Worm (Caenorhabditis elegans) whole organism, L3 larva: ENCODE data around the gene pals-16.

ENCODE experiments used
- R02D3.7 ChIP-seq: fragments of 150-350 bp; optimal IDR thresholded peaks from 2 replicates; lab custom pipeline; 2014; ENCODE audit warnings: missing biosample characterization, missing genetic modification characterization
- ZK546.5 ChIP-seq: sonication (generic microtip); optimal IDR thresholded peaks from 2 replicates; lab custom pipeline; 2017; ENCODE audit warnings: missing biosample characterization, missing genetic modification characterization
- aly-2 ChIP-seq: fragments of 150-350 bp; optimal IDR thresholded peaks from 2 replicates; lab custom pipeline; 2014; ENCODE audit warnings: missing biosample characterization, missing genetic modification characterization
- ama-1 ChIP-seq: fragments of 150-350 bp; optimal IDR thresholded peaks from 2 replicates; lab custom pipeline; 2018
- ceh-16 ChIP-seq: sonication (generic microtip); optimal IDR thresholded peaks from 2 replicates; lab custom pipeline; 2017; ENCODE audit warnings: missing biosample characterization, missing genetic modification characterization
- ceh-28 ChIP-seq: fragments of 150-350 bp; optimal IDR thresholded peaks from 2 replicates; lab custom pipeline; 2014; ENCODE audit warnings: missing biosample characterization, missing genetic modification reagents, missing genetic modification characterization
- ceh-82 ChIP-seq: fragments of 150-350 bp; optimal IDR thresholded peaks from 2 replicates; lab custom pipeline; 2014; ENCODE audit warnings: missing biosample characterization, missing genetic modification characterization
- ceh-9 ChIP-seq: sonication (generic microtip); optimal IDR thresholded peaks from 2 replicates; lab custom pipeline; 2018; ENCODE audit warnings: missing biosample characterization, missing genetic modification characterization
- daf-12 ChIP-seq: fragments of 150-350 bp; optimal IDR thresholded peaks from 2 replicates; lab custom pipeline; 2014; ENCODE audit warnings: missing biosample characterization, missing genetic modification reagents, missing genetic modification characterization
- egl-27 ChIP-seq: sonication (generic microtip); optimal IDR thresholded peaks from 4 replicates; lab custom pipeline; 2017; ENCODE audit warnings: missing biosample characterization, missing genetic modification reagents, missing genetic modification characterization
- egl-5 ChIP-seq: fragments of 150-350 bp; optimal IDR thresholded peaks from 2 replicates; lab custom pipeline; 2017; ENCODE audit warnings: missing biosample characterization, missing genetic modification reagents, missing genetic modification characterization, inconsistent platforms
- elt-1 ChIP-seq: fragments of 150-350 bp; optimal IDR thresholded peaks from 2 replicates; lab custom pipeline; 2014; ENCODE audit warnings: missing biosample characterization, missing genetic modification characterization
- elt-2 ChIP-seq: sonication (generic microtip); optimal IDR thresholded peaks from 2 replicates; lab custom pipeline; 2016; ENCODE audit warnings: missing genetic modification reagents, mild to moderate bottlenecking, missing genetic modification characterization, missing compliant biosample characterization
- elt-3 ChIP-seq, 3 experiments: fragments of 150-350 bp in 1 of 3; sonication (generic microtip) in 2 of 3; optimal IDR thresholded peaks; 2 replicates in 2 of 3; 4 replicates in 1 of 3; lab custom pipeline; 2014 to 2017; ENCODE audit warnings: missing biosample characterization in 3 of 3, missing genetic modification characterization in 3 of 3
- eor-1 ChIP-seq, 2 experiments: fragments of 150-350 bp; optimal IDR thresholded peaks; 2 replicates each; lab custom pipeline; 2014 to 2018; ENCODE audit warnings: missing biosample characterization in 2 of 2, missing genetic modification characterization in 2 of 2
- fkh-10 ChIP-seq: sonication (generic microtip); optimal IDR thresholded peaks from 2 replicates; lab custom pipeline; 2017; ENCODE audit warnings: missing biosample characterization, missing genetic modification reagents, missing genetic modification characterization
- fkh-2 ChIP-seq: fragments of 150-350 bp; optimal IDR thresholded peaks from 2 replicates; lab custom pipeline; 2014; ENCODE audit warnings: missing biosample characterization, missing genetic modification reagents, missing genetic modification characterization
- fos-1 ChIP-seq: fragments of 150-350 bp; optimal IDR thresholded peaks from 2 replicates; lab custom pipeline; 2014; ENCODE audit warnings: missing biosample characterization, missing genetic modification characterization
- hmg-11 ChIP-seq: sonication (generic microtip); optimal IDR thresholded peaks from 2 replicates; lab custom pipeline; 2016; ENCODE audit warnings: missing genetic modification characterization, missing compliant biosample characterization
- jun-1 ChIP-seq: fragments of 150-350 bp; optimal IDR thresholded peaks from 2 replicates; lab custom pipeline; 2014; ENCODE audit warnings: missing biosample characterization, missing genetic modification reagents, missing genetic modification characterization
- lin-15B ChIP-seq: fragments of 150-350 bp; optimal IDR thresholded peaks from 2 replicates; lab custom pipeline; 2014; ENCODE audit warnings: missing biosample characterization, missing genetic modification characterization
- lin-39 ChIP-seq: fragments of 150-350 bp; optimal IDR thresholded peaks from 2 replicates; lab custom pipeline; 2018; ENCODE audit warnings: missing biosample characterization, missing genetic modification reagents, missing genetic modification characterization
- lsy-12 ChIP-seq: sonication (generic microtip); optimal IDR thresholded peaks from 2 replicates; lab custom pipeline; 2016; ENCODE audit warnings: mild to moderate bottlenecking, missing genetic modification characterization, missing compliant biosample characterization
- mdl-1 ChIP-seq: fragments of 150-350 bp; optimal IDR thresholded peaks from 2 replicates; lab custom pipeline; 2014; ENCODE audit warnings: missing biosample characterization, missing genetic modification characterization
- mml-1 ChIP-seq: fragments of 150-350 bp; sonication (generic microtip); optimal IDR thresholded peaks from 3 replicates; lab custom pipeline; 2014; ENCODE audit warnings: missing biosample characterization, missing genetic modification characterization
- nfya-1 ChIP-seq: sonication (generic microtip); optimal IDR thresholded peaks from 2 replicates; lab custom pipeline; 2017; ENCODE audit warnings: missing genetic modification characterization, mild to moderate bottlenecking, missing compliant biosample characterization, antibody characterized with exemption, moderate library complexity; ENCODE audit not compliant: insufficient read depth
- nhr-11 ChIP-seq: fragments of 150-350 bp; optimal IDR thresholded peaks from 2 replicates; lab custom pipeline; 2014; ENCODE audit warnings: missing biosample characterization, missing genetic modification characterization
- nhr-12 ChIP-seq: fragments of 150-350 bp; optimal IDR thresholded peaks from 2 replicates; lab custom pipeline; 2014; ENCODE audit warnings: missing biosample characterization, missing genetic modification characterization
- nhr-23 ChIP-seq: fragments of 150-350 bp; optimal IDR thresholded peaks from 2 replicates; lab custom pipeline; 2014; ENCODE audit warnings: missing biosample characterization, missing genetic modification reagents, missing genetic modification characterization
- nhr-237 ChIP-seq: fragments of 150-350 bp; optimal IDR thresholded peaks from 2 replicates; lab custom pipeline; 2014; ENCODE audit warnings: missing biosample characterization, missing genetic modification characterization
- nhr-25 ChIP-seq: sonication (generic microtip); optimal IDR thresholded peaks from 2 replicates; lab custom pipeline; 2017; ENCODE audit warnings: missing biosample characterization, missing genetic modification characterization
- nhr-28 ChIP-seq: fragments of 150-350 bp; optimal IDR thresholded peaks from 2 replicates; lab custom pipeline; 2014; ENCODE audit warnings: missing biosample characterization, missing genetic modification characterization
- nhr-43 ChIP-seq: sonication (generic microtip); optimal IDR thresholded peaks from 2 replicates; lab custom pipeline; 2016; ENCODE audit warnings: mild to moderate bottlenecking, missing genetic modification characterization, missing compliant biosample characterization; ENCODE audit not compliant: poor library complexity, severe bottlenecking
- nhr-67 ChIP-seq: fragments of 150-350 bp; optimal IDR thresholded peaks from 2 replicates; lab custom pipeline; 2014; ENCODE audit warnings: missing biosample characterization, missing genetic modification characterization
- nhr-76 ChIP-seq: fragments of 150-350 bp; sonication (generic microtip); optimal IDR thresholded peaks from 5 replicates; lab custom pipeline; 2014; ENCODE audit warnings: missing biosample characterization, missing genetic modification characterization
- nhr-77 ChIP-seq: fragments of 150-350 bp; optimal IDR thresholded peaks from 2 replicates; lab custom pipeline; 2014; ENCODE audit warnings: missing biosample characterization, missing genetic modification characterization
- pha-4 ChIP-seq: fragments of 150-350 bp; optimal IDR thresholded peaks from 2 replicates; lab custom pipeline; 2014; ENCODE audit warnings: missing biosample characterization, missing genetic modification reagents, missing genetic modification characterization
- pqm-1 ChIP-seq: fragments of 150-350 bp; optimal IDR thresholded peaks from 2 replicates; lab custom pipeline; 2017; ENCODE audit warnings: missing biosample characterization, missing genetic modification characterization, inconsistent platforms
- sea-2 ChIP-seq: fragments of 150-350 bp; sonication (generic microtip); optimal IDR thresholded peaks from 4 replicates; lab custom pipeline; 2014; ENCODE audit warnings: missing biosample characterization, missing genetic modification reagents, missing genetic modification characterization
- skn-1 ChIP-seq: fragments of 150-350 bp; optimal IDR thresholded peaks from 2 replicates; lab custom pipeline; 2014; ENCODE audit warnings: missing biosample characterization, missing genetic modification characterization
- snpc-4 ChIP-seq: fragments of 150-350 bp; optimal IDR thresholded peaks from 2 replicates; lab custom pipeline; 2014; ENCODE audit warnings: missing biosample characterization, missing genetic modification characterization
- tbx-2 ChIP-seq: sonication (generic microtip); optimal IDR thresholded peaks from 2 replicates; lab custom pipeline; 2016; ENCODE audit warnings: mild to moderate bottlenecking, missing genetic modification characterization, missing compliant biosample characterization
- unc-39 ChIP-seq: sonication (generic microtip); optimal IDR thresholded peaks from 4 replicates; lab custom pipeline; 2017; ENCODE audit warnings: missing biosample characterization, missing genetic modification characterization
- unc-62 ChIP-seq: fragments of 150-350 bp; sonication (generic microtip); optimal IDR thresholded peaks from 4 replicates; lab custom pipeline; 2014; ENCODE audit warnings: missing biosample characterization, missing genetic modification reagents, missing genetic modification characterization
- zag-1 ChIP-seq: fragments of 150-350 bp; optimal IDR thresholded peaks from 2 replicates; lab custom pipeline; 2014; ENCODE audit warnings: missing biosample characterization, missing genetic modification characterization
- ztf-11 ChIP-seq: fragments of 150-350 bp; optimal IDR thresholded peaks from 2 replicates; lab custom pipeline; 2014; ENCODE audit warnings: missing biosample characterization, missing genetic modification characterization
- ztf-4 ChIP-seq: fragments of 150-350 bp; optimal IDR thresholded peaks from 2 replicates; lab custom pipeline; 2014; ENCODE audit warnings: missing biosample characterization, missing genetic modification characterization

Gene pals-16

DNA sequence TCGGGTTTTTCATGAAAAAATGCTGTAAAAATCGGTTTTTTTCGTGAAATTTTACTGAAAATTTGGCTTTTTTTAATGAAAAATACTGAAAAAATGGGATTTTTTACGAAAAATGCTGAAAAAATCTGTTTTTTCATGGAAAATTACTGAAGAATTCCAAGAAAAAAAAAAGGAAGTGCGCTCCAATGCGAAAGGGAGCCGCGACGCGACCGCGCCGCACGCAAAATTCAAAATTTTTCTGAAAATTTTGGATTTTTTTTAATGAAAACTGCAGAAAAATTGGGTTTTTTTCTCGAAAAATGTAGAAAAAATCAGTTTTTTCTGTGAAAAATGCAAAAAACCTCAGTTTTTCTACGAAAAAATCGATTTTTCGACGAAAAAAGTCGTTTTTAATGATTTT is 16.8 kb downstream of the pals-16 start:
- no peak for TF ChIP-seq nhr-12 (tag; lab: Kevin White, UChicago)
- TF ChIP-seq ama-1: no peak
- TF ChIP-seq pha-4 (tag; lab: Kevin White, UChicago): no peak

DNA sequence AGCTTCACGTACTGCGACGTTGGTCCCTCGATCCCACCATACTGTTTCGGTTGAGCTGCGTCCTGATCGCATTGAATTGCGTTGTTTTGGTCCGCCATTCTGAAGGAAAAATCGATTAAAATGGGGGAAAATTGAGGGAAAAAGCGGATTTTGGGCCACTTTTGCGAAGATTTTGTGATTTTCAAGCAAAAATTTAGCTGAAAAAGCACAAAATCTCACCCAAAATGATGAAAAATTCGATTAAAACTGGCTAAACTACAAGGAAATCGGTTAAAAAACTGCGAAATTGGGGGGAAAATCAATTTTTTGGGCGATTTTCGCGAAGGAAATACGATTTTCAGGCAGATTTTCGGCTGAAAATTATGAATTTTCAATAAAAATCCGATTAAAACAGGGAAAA is 17.3 kb downstream of the pals-16 start, which contains the start of gene elc-1:
TSS of gene elc-1 (minus strand) at position 101 of the 400 bp plus-strand sequence.
- no peak for TF ChIP-seq R02D3.7 (tag; lab: Kevin White, UChicago)
- no peak for TF ChIP-seq tbx-2 (tag; lab: Kevin White, UChicago)
- TF ChIP-seq pqm-1 (tag; lab: Kevin White, UChicago): no peak
- no peak for TF ChIP-seq nhr-28
- TF ChIP-seq jun-1 (tag; lab: Kevin White, UChicago): no peak
- TF ChIP-seq nhr-11 (tag; lab: Kevin White, UChicago): no peak

- TF ChIP-seq R02D3.7 (tag; lab: Kevin White, UChicago): peak; percentile 59
- peak; percentile 42 for TF ChIP-seq ceh-16 (tag; lab: Kevin White, UChicago)
- TF ChIP-seq nhr-23 (tag; lab: Kevin White, UChicago): peak; percentile 91
- TF ChIP-seq fkh-2: no peak
- TF ChIP-seq pqm-1 (tag; lab: Kevin White, UChicago): no peak
- TF ChIP-seq zag-1: no peak
- TF ChIP-seq nhr-12 (tag; lab: Kevin White, UChicago): no peak
- no peak for TF ChIP-seq nhr-76
- peak; percentile 99 for TF ChIP-seq nfya-1
- TF ChIP-seq ZK546.5 (tag; lab: Kevin White, UChicago): peak; percentile 86
- no peak for TF ChIP-seq ztf-11 (tag; lab: Kevin White, UChicago)
- TF ChIP-seq lin-39 (tag; lab: Kevin White, UChicago): peak; percentile 98
- peak; percentile 71 for TF ChIP-seq egl-5 (tag; lab: Kevin White, UChicago)
- no peak for TF ChIP-seq unc-39 (tag; lab: Kevin White, UChicago)
- no peak for TF ChIP-seq nhr-77
- no peak for TF ChIP-seq eor-1 (tag; optimal IDR thresholded peaks at IDR 0.05; lab: Kevin White, UChicago)
- TF ChIP-seq nhr-11 (tag; lab: Kevin White, UChicago): peak; percentile 47
- no peak for TF ChIP-seq ceh-9 (tag; lab: Kevin White, UChicago)
- TF ChIP-seq aly-2 (tag; lab: Kevin White, UChicago): no peak
- peak; percentile 94 for TF ChIP-seq pha-4 (tag; lab: Kevin White, UChicago)
- TF ChIP-seq ama-1: peak; percentile 88
- peak; percentile 8 for TF ChIP-seq mdl-1
- TF ChIP-seq snpc-4 (tag; lab: Kevin White, UChicago): peak; percentile 86
- peak; percentile 90 for TF ChIP-seq lsy-12 (tag; lab: Kevin White, UChicago)
- no peak for TF ChIP-seq mml-1 (tag; lab: Kevin White, UChicago)
- TF ChIP-seq lin-15B (tag; lab: Kevin White, UChicago): peak; percentile 94
- TF ChIP-seq nhr-43 (tag; lab: Kevin White, UChicago): peak; percentile 60
- TF ChIP-seq jun-1 (tag; lab: Kevin White, UChicago): peak; percentile 73
- TF ChIP-seq elt-2: peak; percentile 81
- no peak for TF ChIP-seq nhr-28
- TF ChIP-seq fos-1 (tag; lab: Kevin White, UChicago): peak; percentile 66
- TF ChIP-seq sea-2 (GFP tag; lab: Kevin White, UChicago): no peak
- peak; percentile 30 for TF ChIP-seq skn-1 (tag; lab: Kevin White, UChicago)
- TF ChIP-seq ceh-82 (tag; lab: Kevin White, UChicago): peak; percentile 3
- no peak for TF ChIP-seq fkh-10 (GFP tag; lab: Kevin White, UChicago)
- TF ChIP-seq nhr-25 (tag; lab: Kevin White, UChicago): peak; percentile 94
- peak; percentile 82 for TF ChIP-seq ceh-28
- peak in 1 of 3 experiments; percentile 58 for TF ChIP-seq elt-3 (tag; optimal IDR thresholded peaks at IDR 0.05; lab: Kevin White, UChicago)
- TF ChIP-seq unc-62 (GFP tag; lab: Kevin White, UChicago): no peak
- no peak for TF ChIP-seq nhr-67 (tag; lab: Kevin White, UChicago)
- TF ChIP-seq egl-27: peak; percentile 31
- no peak for TF ChIP-seq nhr-237 (tag; lab: Kevin White, UChicago)
- no peak for TF ChIP-seq ztf-4 (tag; lab: Kevin White, UChicago)
- TF ChIP-seq daf-12 (tag; lab: Kevin White, UChicago): no peak
- TF ChIP-seq elt-1 (tag; lab: Kevin White, UChicago): peak; percentile 46
- peak; percentile 87 for TF ChIP-seq hmg-11 (tag; lab: Kevin White, UChicago)
- TF ChIP-seq tbx-2 (tag; lab: Kevin White, UChicago): peak; percentile 55
Observed at ce11 chrIII:1418709-1419108, 18.9 kb downstream of the pals-16 start.
